Worm (Caenorhabditis elegans) whole organism, L1 larva: ENCODE measurements around the gene F15H10.12.

Source experiments
- C04F5.9 ChIP-seq: sonication (generic microtip); optimal IDR thresholded peaks from 2 replicates; lab custom pipeline; 2016; ENCODE audit warnings: missing genetic modification characterization, missing compliant biosample characterization
- aha-1 ChIP-seq: fragments of 150-350 bp; optimal IDR thresholded peaks from 2 replicates; lab custom pipeline; 2014; ENCODE audit warnings: missing biosample characterization, missing genetic modification characterization
- ama-1 ChIP-seq: fragments of 150-350 bp; optimal IDR thresholded peaks from 2 replicates; lab custom pipeline; 2014
- efl-1 ChIP-seq, 4 experiments: fragments of 150-350 bp; optimal IDR thresholded peaks in 3 of 4; peaks in 1 of 4; 1 replicate in 1 of 4; 2 replicates in 3 of 4; lab custom pipeline; 2014; ENCODE audit warnings: missing biosample characterization in 2 of 4, missing genetic modification characterization in 2 of 4, missing genetic modification reagents in 2 of 4
- hlh-17 ChIP-seq: fragments of 200-800 bp; sonication (Bioruptor generic); optimal IDR thresholded peaks from 2 replicates; lab custom pipeline; 2018; ENCODE audit warnings: missing genetic modification characterization, mild to moderate bottlenecking, missing compliant biosample characterization, moderate library complexity, borderline replicate concordance
- hlh-4 ChIP-seq: sonication (generic microtip); optimal IDR thresholded peaks from 2 replicates; lab custom pipeline; 2016; ENCODE audit warnings: mild to moderate bottlenecking, missing genetic modification characterization, missing compliant biosample characterization
- hpl-2 ChIP-seq: fragments of 150-350 bp; optimal IDR thresholded peaks from 2 replicates; lab custom pipeline; 2014; ENCODE audit warnings: missing biosample characterization, missing genetic modification reagents, missing genetic modification characterization
- mab-9 ChIP-seq: fragments of 200-800 bp; sonication (Bioruptor generic); IDR thresholded peaks from 2 replicates; pipeline ENCODE4 v1.3.6; 2022; ENCODE audit warnings: missing genetic modification reagents, missing genetic modification characterization, missing compliant biosample characterization
- nhr-11 ChIP-seq: fragments of 150-350 bp; optimal IDR thresholded peaks from 2 replicates; lab custom pipeline; 2014; ENCODE audit warnings: missing biosample characterization, missing genetic modification characterization
- nhr-237 ChIP-seq: fragments of 150-350 bp; optimal IDR thresholded peaks from 2 replicates; lab custom pipeline; 2014; ENCODE audit warnings: missing biosample characterization, missing genetic modification characterization
- nhr-28 ChIP-seq: fragments of 150-350 bp; optimal IDR thresholded peaks from 2 replicates; lab custom pipeline; 2014; ENCODE audit warnings: missing biosample characterization, missing genetic modification characterization
- sup-37 ChIP-seq: fragments of 200-800 bp; sonication (Bioruptor generic); optimal IDR thresholded peaks from 2 replicates; lab custom pipeline; 2018; ENCODE audit warnings: mild to moderate bottlenecking, missing genetic modification characterization, missing compliant biosample characterization
- unc-130 ChIP-seq: fragments of 150-350 bp; optimal IDR thresholded peaks from 2 replicates; lab custom pipeline; 2017; ENCODE audit warnings: missing biosample characterization, missing genetic modification characterization, inconsistent platforms
- unc-62 ChIP-seq: fragments of 150-350 bp; optimal IDR thresholded peaks from 2 replicates; lab custom pipeline; 2014; ENCODE audit warnings: missing biosample characterization, missing genetic modification reagents, missing genetic modification characterization

DNA sequence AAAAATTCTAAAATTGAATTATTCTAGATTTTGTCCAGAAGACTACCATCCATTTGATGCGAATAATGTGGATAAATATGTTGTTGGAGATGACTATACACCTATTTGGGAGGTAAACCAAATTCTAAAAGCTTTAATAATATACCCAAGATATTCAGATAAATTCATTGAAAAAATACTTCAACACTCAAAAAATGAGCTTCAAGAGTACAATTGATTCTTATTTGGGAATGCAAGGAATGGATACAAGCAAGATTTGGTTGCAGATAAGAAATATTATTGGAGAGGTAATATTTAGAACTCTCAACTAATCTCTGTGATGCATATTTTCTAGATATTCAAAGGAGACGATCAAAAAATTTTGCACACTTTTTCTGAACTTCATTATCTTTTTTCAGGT is 49.7 kb downstream of the F15H10.12 start:
- TF ChIP-seq hlh-4 (tag; lab: Kevin White, UChicago) (no peak), sup-37 (GFP tag; lab: Kevin White, UChicago) (no peak), hpl-2 (no peak), aha-1 (tag; lab: Kevin White, UChicago) (no peak), nhr-28 (no peak), nhr-237 (tag; lab: Kevin White, UChicago) (no peak), C04F5.9 (tag; lab: Kevin White, UChicago) (no peak), ama-1 (lab: Kevin White, UChicago) (no peak), nhr-11 (tag; lab: Kevin White, UChicago) (no peak), mab-9 (GFP tag; lab: Robert Waterston, UW) (no peak), unc-130 (tag; lab: Kevin White, UChicago) (no peak), unc-62 (GFP tag; lab: Kevin White, UChicago) (no peak), hlh-17 (GFP tag; lab: Kevin White, UChicago) (no peak), efl-1 (optimal IDR thresholded peaks at IDR 0.05; lab: Kevin White, UChicago) (no peak), efl-1 (GFP tag; optimal IDR thresholded peaks at IDR 0.05 in 1 of 2; lab: Kevin White, UChicago) (no peak)
